Fruit fly (Drosophila melanogaster) S2 (cell line): Measurements from ENCODE around the gene fred.

Source experiments
- CG8478 ChIP-seq: fragments of >200 bp; optimal IDR thresholded peaks from 2 replicates; lab custom pipeline; 2018
- CTCF ChIP-seq, 2 experiments: fragments of >200 bp; optimal IDR thresholded peaks; 2 replicates each; lab custom pipeline; 2018

dm6 chr2L:4005741-4006140 is 14.2 kb upstream of the fred start, which contains the start of gene CG15423:
- TF ChIP-seq CG8478 (lab: Kevin White, UChicago) (no peak), CTCF (optimal IDR thresholded peaks at IDR 0.05; lab: Kevin White, UChicago) (no peak)
